Fruit fly (Drosophila melanogaster) whole organism, embryonic: ENCODE data around the gene PH4alphaSG2.

Experiments used
- B-H2 ChIP-seq: fragments of 200-800 bp; sonication (Bioruptor generic); optimal IDR thresholded peaks from 2 replicates; lab custom pipeline; 2018; ENCODE audit warnings: missing biosample characterization, mild to moderate bottlenecking, missing genetic modification characterization
- Bgb ChIP-seq: fragments of 200-800 bp; sonication (Bioruptor generic); IDR thresholded peaks from 2 replicates; pipeline ENCODE4 v1.3.6; 2022; ENCODE audit warnings: missing biosample characterization, missing genetic modification characterization; ENCODE audit not compliant: partially characterized antibody
- CG13287 ChIP-seq: fragments of 200-800 bp; sonication (Bioruptor generic); IDR thresholded peaks from 2 replicates; pipeline ENCODE4 v1.3.6; 2022; ENCODE audit warnings: missing biosample characterization, missing genetic modification characterization; ENCODE audit not compliant: partially characterized antibody
- CG13296 ChIP-seq: fragments of 200-800 bp; sonication (Bioruptor generic); optimal IDR thresholded peaks from 3 replicates; lab custom pipeline; 2018; ENCODE audit warnings: missing biosample characterization, mild to moderate bottlenecking, missing genetic modification characterization
- CG17829 ChIP-seq: fragments of 200-800 bp; optimal IDR thresholded peaks from 2 replicates; lab custom pipeline; 2019; ENCODE audit warnings: missing biosample characterization, mild to moderate bottlenecking, missing genetic modification characterization, moderate library complexity
- CG2199 ChIP-seq: fragments of 200-800 bp; sonication (Bioruptor generic); IDR thresholded peaks from 3 replicates; pipeline ENCODE4 v1.3.6; 2022; ENCODE audit warnings: missing biosample characterization, missing genetic modification characterization
- CG2712 ChIP-seq: fragments of 200-800 bp; optimal IDR thresholded peaks from 3 replicates; lab custom pipeline; 2019; ENCODE audit warnings: missing biosample characterization, mild to moderate bottlenecking, missing genetic modification characterization, moderate library complexity
- CG3163 ChIP-seq: fragments of 200-800 bp; sonication (Bioruptor generic); optimal IDR thresholded peaks from 3 replicates; lab custom pipeline; 2016; ENCODE audit warnings: missing biosample characterization, missing genetic modification characterization
- CG33557 ChIP-seq: fragments of 200-800 bp; sonication (Bioruptor generic); optimal IDR thresholded peaks from 2 replicates; lab custom pipeline; 2019; ENCODE audit warnings: missing biosample characterization, mild to moderate bottlenecking, missing genetic modification characterization, moderate library complexity
- CG34224 ChIP-seq: fragments of 200-800 bp; sonication (Bioruptor generic); IDR thresholded peaks from 3 replicates; pipeline ENCODE4 v1.3.6; 2022; ENCODE audit warnings: missing biosample characterization, missing genetic modification characterization; ENCODE audit not compliant: partially characterized antibody
- CG34376 ChIP-seq: fragments of 200-800 bp; sonication (Bioruptor generic); optimal IDR thresholded peaks from 2 replicates; lab custom pipeline; 2018; ENCODE audit warnings: missing biosample characterization, mild to moderate bottlenecking, missing genetic modification characterization
- CG5953 ChIP-seq: fragments of 200-800 bp; sonication (Bioruptor generic); IDR thresholded peaks from 2 replicates; pipeline ENCODE4 v1.3.6; 2022; ENCODE audit warnings: missing biosample characterization, missing genetic modification characterization
- CG7839 ChIP-seq: fragments of 200-800 bp; sonication (Bioruptor generic); optimal IDR thresholded peaks from 3 replicates; lab custom pipeline; 2018; ENCODE audit warnings: missing biosample characterization, mild to moderate bottlenecking, missing genetic modification characterization, moderate library complexity
- CG9797 ChIP-seq: fragments of 200-800 bp; sonication (Bioruptor generic); optimal IDR thresholded peaks from 3 replicates; lab custom pipeline; 2018; ENCODE audit warnings: missing biosample characterization, mild to moderate bottlenecking, missing genetic modification characterization
- CTCF ChIP-seq: fragments of 200-800 bp; sonication (Bioruptor generic); optimal IDR thresholded peaks from 2 replicates; lab custom pipeline; 2017; ENCODE audit warnings: missing biosample characterization, mild to moderate bottlenecking, missing genetic modification characterization, moderate library complexity
- Chrac-16 ChIP-seq: fragments of 200-800 bp; sonication (Bioruptor generic); optimal IDR thresholded peaks from 3 replicates; lab custom pipeline; 2016; ENCODE audit warnings: missing biosample characterization, missing genetic modification characterization
- Dll ChIP-seq: fragments of 200-800 bp; sonication (Bioruptor generic); IDR thresholded peaks from 4 replicates; pipeline ENCODE4 v1.3.6; 2022; ENCODE audit warnings: missing biosample characterization, missing genetic modification characterization; ENCODE audit not compliant: partially characterized antibody
- Dp ChIP-seq: fragments of 200-800 bp; sonication (Bioruptor generic); optimal IDR thresholded peaks from 2 replicates; lab custom pipeline; 2018; ENCODE audit warnings: missing biosample characterization, mild to moderate bottlenecking, missing genetic modification characterization, moderate library complexity
- Eip74EF ChIP-seq, 2 experiments: fragments of 200-800 bp in 1 of 2; fragments of >200 bp in 1 of 2; sonication (Bioruptor generic) in 1 of 2; optimal IDR thresholded peaks; 2 replicates each; lab custom pipeline; 2017 to 2019; ENCODE audit warnings: missing biosample characterization in 2 of 2, missing genetic modification characterization in 2 of 2, mild to moderate bottlenecking in 1 of 2, moderate library complexity in 1 of 2
- HLH4C ChIP-seq: fragments of 200-800 bp; sonication (Bioruptor generic); IDR thresholded peaks from 3 replicates; pipeline ENCODE4 v1.3.6; 2022; ENCODE audit warnings: missing biosample characterization, missing genetic modification characterization; ENCODE audit not compliant: partially characterized antibody
- Hmr ChIP-seq: fragments of 200-800 bp; sonication (Bioruptor generic); optimal IDR thresholded peaks from 3 replicates; lab custom pipeline; 2017; ENCODE audit warnings: mild to moderate bottlenecking, missing biosample characterization, missing genetic modification reagents, missing genetic modification characterization
- Jarid2 ChIP-seq: fragments of 200-800 bp; sonication (Bioruptor generic); optimal IDR thresholded peaks from 3 replicates; lab custom pipeline; 2017; ENCODE audit warnings: mild to moderate bottlenecking, missing biosample characterization, missing genetic modification reagents, missing genetic modification characterization
- MESR4 ChIP-seq: fragments of 200-800 bp; sonication (Bioruptor generic); optimal IDR thresholded peaks from 2 replicates; lab custom pipeline; 2018; ENCODE audit warnings: missing biosample characterization, mild to moderate bottlenecking, missing genetic modification characterization, moderate library complexity
- Nf-YC ChIP-seq: fragments of 200-800 bp; optimal IDR thresholded peaks from 3 replicates; lab custom pipeline; 2019; ENCODE audit warnings: missing biosample characterization, mild to moderate bottlenecking, missing genetic modification characterization, moderate library complexity
- TFAM ChIP-seq: fragments of 200-800 bp; sonication (Bioruptor generic); optimal IDR thresholded peaks from 2 replicates; lab custom pipeline; 2017; ENCODE audit warnings: missing biosample characterization, missing genetic modification characterization, inconsistent platforms
- YL-1 ChIP-seq: fragments of 200-800 bp; sonication (Bioruptor generic); optimal IDR thresholded peaks from 3 replicates; lab custom pipeline; 2017; ENCODE audit warnings: missing biosample characterization, mild to moderate bottlenecking, missing genetic modification characterization
- ci ChIP-seq: fragments of 200-800 bp; sonication (Bioruptor generic); IDR thresholded peaks from 3 replicates; pipeline ENCODE4 v1.3.6; 2022; ENCODE audit warnings: missing biosample characterization, missing genetic modification characterization
- crc ChIP-seq: fragments of 200-800 bp; sonication (Bioruptor generic); optimal IDR thresholded peaks from 2 replicates; lab custom pipeline; 2016; ENCODE audit warnings: missing biosample characterization, missing genetic modification characterization
- fd64A ChIP-seq: fragments of 200-800 bp; sonication (Bioruptor generic); optimal IDR thresholded peaks from 3 replicates; lab custom pipeline; 2018; ENCODE audit warnings: missing biosample characterization, mild to moderate bottlenecking, missing genetic modification characterization
- gfzf ChIP-seq: fragments of 200-800 bp; sonication (Bioruptor generic); optimal IDR thresholded peaks from 2 replicates; lab custom pipeline; 2016; ENCODE audit warnings: missing biosample characterization, mild to moderate bottlenecking, missing genetic modification characterization, moderate library complexity
- hbn ChIP-seq: fragments of 200-800 bp; sonication (Bioruptor generic); IDR thresholded peaks from 2 replicates; pipeline ENCODE4 v1.3.6; 2022; ENCODE audit warnings: missing biosample characterization, missing genetic modification characterization; ENCODE audit not compliant: partially characterized antibody
- hkb ChIP-seq, 2 experiments: fragments of 200-800 bp in 1 of 2; fragments of >200 bp in 1 of 2; sonication (Bioruptor generic) in 1 of 2; IDR thresholded peaks in 1 of 2; optimal IDR thresholded peaks in 1 of 2; 2 replicates each; pipeline versions ENCODE4 v1.3.6 to Lab custom; 2017 to 2022; ENCODE audit warnings: missing biosample characterization in 1 of 2, missing genetic modification characterization in 1 of 2
- kni ChIP-seq: fragments of 200-800 bp; sonication (Bioruptor generic); optimal IDR thresholded peaks from 3 replicates; lab custom pipeline; 2017; ENCODE audit warnings: mild to moderate bottlenecking, missing biosample characterization, missing genetic modification reagents, missing genetic modification characterization
- mirr ChIP-seq: fragments of 200-800 bp; sonication (Bioruptor generic); optimal IDR thresholded peaks from 3 replicates; lab custom pipeline; 2018; ENCODE audit warnings: missing biosample characterization, mild to moderate bottlenecking, missing genetic modification characterization
- nerfin-1 ChIP-seq: fragments of 200-800 bp; sonication (Bioruptor generic); optimal IDR thresholded peaks from 3 replicates; lab custom pipeline; 2019; ENCODE audit warnings: missing biosample characterization, mild to moderate bottlenecking, missing genetic modification characterization, moderate library complexity
- nom ChIP-seq: fragments of 200-800 bp; sonication (Bioruptor generic); optimal IDR thresholded peaks from 2 replicates; lab custom pipeline; 2017; ENCODE audit warnings: missing biosample characterization, missing genetic modification characterization, mild to moderate bottlenecking, moderate library complexity, missing genetic modification reagents
- pnt ChIP-seq: fragments of 200-800 bp; sonication (Bioruptor generic); optimal IDR thresholded peaks from 3 replicates; lab custom pipeline; 2016; ENCODE audit warnings: missing biosample characterization, missing genetic modification characterization
- pzg ChIP-seq: fragments of 200-800 bp; sonication (Bioruptor generic); optimal IDR thresholded peaks from 3 replicates; lab custom pipeline; 2018; ENCODE audit warnings: missing biosample characterization, mild to moderate bottlenecking, missing genetic modification characterization, moderate library complexity
- sd ChIP-seq: fragments of 200-800 bp; sonication (Bioruptor generic); optimal IDR thresholded peaks from 3 replicates; lab custom pipeline; 2018; ENCODE audit warnings: missing biosample characterization, mild to moderate bottlenecking, missing genetic modification characterization, moderate library complexity
- sens ChIP-seq: fragments of 200-800 bp; sonication (Bioruptor generic); peaks from one replicate; lab custom pipeline; 2016; ENCODE audit warnings: missing biosample characterization, missing genetic modification characterization
- sens-2 ChIP-seq: fragments of 200-800 bp; sonication (Bioruptor generic); IDR thresholded peaks from 2 replicates; pipeline ENCODE4 v1.3.6; 2022; ENCODE audit warnings: missing biosample characterization, missing genetic modification characterization
- sna ChIP-seq: fragments of 200-800 bp; sonication (Bioruptor generic); IDR thresholded peaks from 2 replicates; pipeline ENCODE4 v1.3.6; 2022; ENCODE audit warnings: missing biosample characterization, missing genetic modification characterization; ENCODE audit not compliant: partially characterized antibody
- so ChIP-seq: fragments of 200-800 bp; sonication (Bioruptor generic); IDR thresholded peaks from 3 replicates; pipeline ENCODE4 v1.3.6; 2022; ENCODE audit warnings: missing biosample characterization, missing genetic modification characterization
- tgo ChIP-seq: fragments of 200-800 bp; sonication (Bioruptor generic); IDR thresholded peaks from 3 replicates; pipeline ENCODE4 v1.3.6; 2022; ENCODE audit warnings: missing biosample characterization, missing genetic modification characterization
- tup ChIP-seq: fragments of 200-800 bp; sonication (Bioruptor generic); optimal IDR thresholded peaks from 2 replicates; lab custom pipeline; 2016; ENCODE audit warnings: missing biosample characterization, mild to moderate bottlenecking, missing genetic modification characterization, moderate library complexity
- wek ChIP-seq: fragments of 200-800 bp; sonication (Bioruptor generic); optimal IDR thresholded peaks from 3 replicates; lab custom pipeline; 2018; ENCODE audit warnings: missing biosample characterization, mild to moderate bottlenecking, missing genetic modification characterization, moderate library complexity
- yki ChIP-seq: fragments of >200 bp; optimal IDR thresholded peaks from 3 replicates; lab custom pipeline; 2018

The PH4alphaSG2 gene

DNA sequence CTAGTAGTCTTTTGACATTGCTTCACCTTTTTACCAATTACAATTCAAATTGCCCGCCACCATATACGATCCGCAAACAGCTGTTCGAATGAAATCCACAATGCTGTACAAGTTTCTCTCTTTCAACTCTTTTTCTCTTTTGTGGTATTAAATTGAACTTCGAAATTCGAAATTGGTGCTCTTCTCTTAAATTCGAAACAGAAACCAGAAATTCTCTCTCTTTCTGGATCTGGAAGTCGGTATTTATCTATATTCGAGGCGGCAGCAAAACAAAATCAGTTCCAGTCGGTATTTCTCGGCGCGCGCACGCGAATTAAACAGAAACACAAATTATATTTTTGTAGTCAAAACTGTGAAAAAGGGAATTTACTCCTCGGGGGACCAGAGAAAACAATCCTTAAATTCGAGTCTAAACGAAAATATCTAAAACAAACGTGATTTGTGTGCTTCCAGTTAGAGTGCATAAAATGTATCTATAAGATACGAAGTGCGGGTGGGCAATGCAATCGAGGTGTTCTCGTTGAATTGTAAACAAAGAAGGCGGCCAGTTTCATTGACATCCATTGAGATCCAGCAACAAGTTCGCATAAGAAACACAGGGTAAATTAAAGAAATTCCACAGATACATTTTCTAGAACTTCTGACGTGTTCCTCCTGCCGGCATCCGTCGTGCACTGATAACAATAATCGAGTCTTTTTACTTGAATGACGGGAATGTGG, 23.9 kb upstream of the PH4alphaSG2 start, which contains the start of gene PH4alphaEFB (continued):
- TF ChIP-seq pnt (no peak), CG17829 (peak; percentile 25), tgo (GFP tag; lab: Robert Waterston, UW) (no peak), Dll (GFP tag; lab: Robert Waterston, UW) (peak; percentile 22; the same call in 1 of the 4 replicates), Bgb (GFP tag; lab: Robert Waterston, UW) (peak; percentile 47; the same call in 1 of the 2 replicates), ci (GFP tag; lab: Robert Waterston, UW) (peak; percentile 68; the same call in 2 of the 3 replicates), CG34376 (peak; percentile 74), Eip74EF (GFP tag; optimal IDR thresholded peaks at IDR 0.05; lab: Kevin White, UChicago) (peak in 1 of 2 experiments; percentile 34), kni (GFP tag; lab: Kevin White, UChicago) (peak; percentile 3), CG9797 (GFP tag; lab: Kevin White, UChicago) (no peak), Nf-YC (tag; lab: Kevin White, UChicago) (peak; percentile 34), sd (peak; percentile 57), sens-2 (GFP tag; lab: Robert Waterston, UW) (peak; percentile 33; the same call in 1 of the 2 replicates), hbn (GFP tag; lab: Robert Waterston, UW) (peak; percentile 27; the same call in 1 of the 2 replicates), so (GFP tag; lab: Robert Waterston, UW) (peak; percentile 10; the same call in 1 of the 3 replicates), CG5953 (GFP tag; lab: Robert Waterston, UW) (0 out of 2 replicates have a peak, but pooled peaks have one; percentile 15), CG13296 (GFP tag; lab: Kevin White, UChicago) (peak; percentile 6), CG7839 (peak; percentile 12), CTCF (GFP tag; lab: Kevin White, UChicago) (peak; percentile 1), nom (GFP tag; lab: Kevin White, UChicago) (peak; percentile 57), hkb (optimal IDR thresholded peaks at IDR 0.05; lab: Kevin White, UChicago) (no peak), hkb (GFP tag; IDR thresholded peaks at IDR 0.05; lab: Robert Waterston, UW) (peak; percentile 34; the same call in 1 of the 2 replicates), YL-1 (GFP tag; lab: Kevin White, UChicago) (peak; percentile 27), wek (GFP tag; lab: Kevin White, UChicago) (peak; percentile 3), MESR4 (GFP tag; lab: Kevin White, UChicago) (peak; percentile 3), CG3163 (GFP tag; lab: Kevin White, UChicago) (peak; percentile 99), nerfin-1 (tag; lab: Kevin White, UChicago) (peak; percentile 56), yki (lab: Kevin White, UChicago) (peak; percentile 17), CG2712 (peak; percentile 33), fd64A (no peak), CG2199 (GFP tag; lab: Robert Waterston, UW) (0 out of 3 replicates have a peak, but pooled peaks have one; percentile 28), B-H2 (GFP tag; lab: Kevin White, UChicago) (peak; percentile 7), CG34224 (peak; percentile 75), tup (GFP tag; lab: Kevin White, UChicago) (no peak), gfzf (GFP tag; lab: Kevin White, UChicago) (peak; percentile 33), crc (GFP tag; lab: Kevin White, UChicago) (no peak), CG33557 (GFP tag; lab: Kevin White, UChicago) (peak; percentile 7), TFAM (GFP tag; lab: Kevin White, UChicago) (no peak), Jarid2 (peak; percentile 94), sens (GFP tag; lab: Kevin White, UChicago) (peak; percentile 94), Chrac-16 (GFP tag; lab: Kevin White, UChicago) (no peak), pzg (GFP tag; lab: Kevin White, UChicago) (peak; percentile 9), sna (GFP tag; lab: Robert Waterston, UW) (0 out of 2 replicates have a peak, but pooled peaks have one; percentile 12), CG13287 (GFP tag; lab: Robert Waterston, UW) (peak; percentile 45), Hmr (GFP tag; lab: Kevin White, UChicago) (peak; percentile 0), mirr (peak; percentile 14), HLH4C (GFP tag; lab: Robert Waterston, UW) (0 out of 3 replicates have a peak, but pooled peaks have one; percentile 37), Dp (GFP tag; lab: Kevin White, UChicago) (peak; percentile 85)
